Worm (Caenorhabditis elegans): ENCODE measurements around the gene col-108.
A peak's percentile ranks its signal among the peaks of the same experiment; 100 is the strongest.

- TF ChIP-seq K02D7.2 (tag; optimal IDR thresholded peaks at IDR 0.05): no peak
- TF ChIP-seq pha-4 (tag; optimal IDR thresholded peaks at IDR 0.05): no peak
- TF ChIP-seq nhr-11 (tag; optimal IDR thresholded peaks at IDR 0.05): no peak
- no peak for TF ChIP-seq hlh-13 (GFP tag; optimal IDR thresholded peaks at IDR 0.05)
- no peak for TF ChIP-seq ttx-3 (tag; optimal IDR thresholded peaks at IDR 0.05)
- no peak for TF ChIP-seq zip-5 (tag; optimal IDR thresholded peaks at IDR 0.05)
- peak; percentile 24 for TF ChIP-seq hlh-30 (tag; optimal IDR thresholded peaks at IDR 0.05; ENCODE audit: insufficient read depth)
- no peak for TF ChIP-seq nfya-1 (tag; optimal IDR thresholded peaks at IDR 0.05)
- TF ChIP-seq ref-2 (tag; optimal IDR thresholded peaks at IDR 0.05): no peak
- TF ChIP-seq ama-1 (optimal IDR thresholded peaks at IDR 0.05): no peak
Observed at ce11 chrIV:1761553-1761952, 6.8 kb upstream of the col-108 start, which contains the start of gene Y41D4A.7.

Data from whole organism, late embryonic.